Worm (Caenorhabditis elegans) whole organism, early embryonic: Measurements from ENCODE around the gene hlh-10.

ENCODE experiments used
- F13C5.2 ChIP-seq: sonication (generic microtip); optimal IDR thresholded peaks from 2 replicates; lab custom pipeline; 2017; ENCODE audit warnings: mild to moderate bottlenecking, missing genetic modification characterization, inconsistent platforms, missing compliant biosample characterization
- ama-1 ChIP-seq: fragments of 150-350 bp; optimal IDR thresholded peaks from 2 replicates; lab custom pipeline; 2014
- ceh-36 ChIP-seq: sonication (generic microtip); optimal IDR thresholded peaks from 2 replicates; lab custom pipeline; 2016; ENCODE audit warnings: missing genetic modification characterization, inconsistent platforms, missing compliant biosample characterization
- ets-7 ChIP-seq: sonication (generic microtip); optimal IDR thresholded peaks from 2 replicates; lab custom pipeline; 2016; ENCODE audit warnings: missing genotype, missing genetic modification characterization, missing compliant biosample characterization
- hmbx-1 ChIP-seq: sonication (generic microtip); optimal IDR thresholded peaks from 2 replicates; lab custom pipeline; 2016; ENCODE audit warnings: mild to moderate bottlenecking, missing genetic modification characterization, missing compliant biosample characterization
- hnd-1 ChIP-seq: sonication (generic microtip); optimal IDR thresholded peaks from 2 replicates; lab custom pipeline; 2016; ENCODE audit warnings: missing genetic modification characterization, missing compliant biosample characterization
- pes-1 ChIP-seq: fragments of 200-800 bp; sonication (Bioruptor generic); IDR thresholded peaks from 2 replicates; pipeline ENCODE4 v1.3.6; 2022; ENCODE audit warnings: missing genetic modification reagents, missing genetic modification characterization, missing compliant biosample characterization
- scrt-1 ChIP-seq: fragments of 200-800 bp; sonication (Bioruptor generic); IDR thresholded peaks from 2 replicates; pipeline ENCODE4 v1.3.6; 2022; ENCODE audit warnings: missing genetic modification characterization, missing compliant biosample characterization
- sea-1 ChIP-seq: fragments of 200-800 bp; sonication (Bioruptor generic); conservative IDR thresholded peaks from 2 replicates; pipeline ENCODE4 v1.3.6; 2022; ENCODE audit warnings: missing genetic modification characterization, missing compliant biosample characterization

DNA sequence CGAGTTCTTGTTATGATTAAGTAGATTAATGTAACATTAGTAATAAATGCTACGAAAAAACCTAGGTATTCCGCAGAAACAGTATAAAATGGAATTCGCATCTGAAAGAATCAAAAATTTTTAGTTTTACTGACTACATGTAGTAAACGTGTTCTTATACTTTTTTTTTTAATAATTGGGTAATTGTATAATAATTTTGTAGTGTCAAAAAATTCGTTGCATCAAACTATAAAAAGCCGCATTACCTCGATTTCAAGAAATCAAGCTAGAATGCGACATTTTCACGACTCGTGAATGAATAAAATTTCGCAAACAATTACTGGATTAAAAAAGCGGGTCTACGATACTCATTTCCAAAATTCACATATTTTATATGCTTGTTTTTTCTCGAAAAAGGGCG is 32.8 kb downstream of the hlh-10 start, which contains the start of gene str-94:
- no peak for TF ChIP-seq ama-1
- no peak for TF ChIP-seq ceh-36 (tag; lab: Kevin White, UChicago)
- no peak for TF ChIP-seq hmbx-1 (tag; lab: Kevin White, UChicago)
- no peak for TF ChIP-seq hnd-1 (tag; lab: Kevin White, UChicago)
- TF ChIP-seq F13C5.2 = no peak
- no peak for TF ChIP-seq pes-1 (GFP tag; lab: Robert Waterston, UW)
- no peak for TF ChIP-seq sea-1
- TF ChIP-seq ets-7 (tag; lab: Kevin White, UChicago) = no peak
- no peak for TF ChIP-seq scrt-1
